Worm (Caenorhabditis elegans): ENCODE results near the gene psr-1.
A peak's percentile ranks its signal among the peaks of the same experiment; 100 is the strongest.

Gene psr-1

ce11 chrIV:4660151-4661041, 7.3 kb downstream of the psr-1 start, which contains the start of the genes F29B9.11 and jmjd-1.2:
TSS of gene F29B9.11 (minus strand) at chrIV:4660201.
TSS of gene jmjd-1.2 (plus strand) at chrIV:4660991.
- TF ChIP-seq blmp-1 (tag; optimal IDR thresholded peaks at IDR 0.05) (no peak), mep-1 (tag; optimal IDR thresholded peaks at IDR 0.05) (peak; percentile 77), lsy-2 (tag; optimal IDR thresholded peaks at IDR 0.05) (peak; percentile 68), mls-2 (tag; optimal IDR thresholded peaks at IDR 0.05) (peak; percentile 77), nhr-76 (tag; optimal IDR thresholded peaks at IDR 0.05) (no peak), tbx-8 (GFP tag; optimal IDR thresholded peaks at IDR 0.05) (peak; percentile 57), zip-8 (tag; optimal IDR thresholded peaks at IDR 0.05) (no peak), M03D4.4 (tag; optimal IDR thresholded peaks at IDR 0.05) (no peak), cnd-1 (tag; optimal IDR thresholded peaks at IDR 0.05) (peak; percentile 75), elt-3 (tag; optimal IDR thresholded peaks at IDR 0.05) (no peak), ham-2 (GFP tag; optimal IDR thresholded peaks at IDR 0.05) (peak; percentile 61), mab-5 (tag; optimal IDR thresholded peaks at IDR 0.05) (no peak), hlh-1 (tag; optimal IDR thresholded peaks at IDR 0.05) (peak; percentile 22), elt-1 (tag; optimal IDR thresholded peaks at IDR 0.05; ENCODE audit: borderline replicate concordance, insufficient read depth) (no peak), unc-39 (tag; optimal IDR thresholded peaks at IDR 0.05) (no peak), nhr-2 (tag; optimal IDR thresholded peaks at IDR 0.05) (no peak), ceh-43 (GFP tag; optimal IDR thresholded peaks at IDR 0.05) (peak; percentile 5), drap-1 (GFP tag; optimal IDR thresholded peaks at IDR 0.05) (peak; percentile 77), pha-4 (tag; optimal IDR thresholded peaks at IDR 0.05) (peak; percentile 28), bed-3 (GFP tag; optimal IDR thresholded peaks at IDR 0.05) (peak; percentile 47), ceh-39 (tag; optimal IDR thresholded peaks at IDR 0.05) (peak; percentile 34), unc-62 (GFP tag; optimal IDR thresholded peaks at IDR 0.05) (no peak), flh-1 (GFP tag; optimal IDR thresholded peaks at IDR 0.05) (no peak), sem-2 (GFP tag; optimal IDR thresholded peaks at IDR 0.05) (peak; percentile 48), ztf-11 (tag; optimal IDR thresholded peaks at IDR 0.05) (no peak), sptf-1 (tag; optimal IDR thresholded peaks at IDR 0.05) (peak; percentile 80), unc-120 (tag; optimal IDR thresholded peaks at IDR 0.05; ENCODE audit: poor library complexity, severe bottlenecking) (peak; percentile 30), lin-32 (GFP tag; optimal IDR thresholded peaks at IDR 0.05) (peak; percentile 55), nhr-237 (tag; optimal IDR thresholded peaks at IDR 0.05) (peak; percentile 89), ceh-83 (GFP tag; optimal IDR thresholded peaks at IDR 0.05) (peak; percentile 60), nhr-12 (tag; optimal IDR thresholded peaks at IDR 0.05) (no peak), ces-1 (GFP tag; optimal IDR thresholded peaks at IDR 0.05) (peak; percentile 70), snpc-4 (tag; optimal IDR thresholded peaks at IDR 0.05) (no peak), lin-13 (tag; optimal IDR thresholded peaks at IDR 0.05) (peak; percentile 75), nhr-28 (tag; optimal IDR thresholded peaks at IDR 0.05) (no peak)

- TF ChIP-seq elt-3 (tag; optimal IDR thresholded peaks at IDR 0.05) = no peak
- TF ChIP-seq elt-1 (tag; optimal IDR thresholded peaks at IDR 0.05; ENCODE audit: borderline replicate concordance, insufficient read depth) = no peak
- TF ChIP-seq tbx-8 (GFP tag; optimal IDR thresholded peaks at IDR 0.05) = no peak
- TF ChIP-seq mls-2 (tag; optimal IDR thresholded peaks at IDR 0.05) = no peak
- TF ChIP-seq pha-4 (tag; optimal IDR thresholded peaks at IDR 0.05) = no peak
- no peak for TF ChIP-seq lin-13 (tag; optimal IDR thresholded peaks at IDR 0.05)
Measured at ce11 chrIV:4665079-4665478, 12.0 kb downstream of the psr-1 start, which contains the start of gene F29B9.1. TSS of gene F29B9.1 (plus strand) at chrIV:4665379.

- no peak for TF ChIP-seq ham-2 (GFP tag; optimal IDR thresholded peaks at IDR 0.05)
- TF ChIP-seq unc-120 (tag; optimal IDR thresholded peaks at IDR 0.05; ENCODE audit: poor library complexity, severe bottlenecking) = peak; percentile 36
- no peak for TF ChIP-seq drap-1 (GFP tag; optimal IDR thresholded peaks at IDR 0.05)
Measured at ce11 chrIV:4667383-4667782, 14.3 kb downstream of the psr-1 start.

Data from whole organism, mixed stage, embryonic.